Worm (Caenorhabditis elegans): ENCODE measurements around the gene rpl-15.
A peak's percentile ranks its signal among the peaks of the same experiment; 100 is the strongest.

rpl-15 gene

ce11 chrIV:658497-659177, 4.3 kb upstream of the rpl-15 start:
- TF ChIP-seq rnt-1 (tag; optimal IDR thresholded peaks at IDR 0.05) = no peak
- no peak for TF ChIP-seq pat-9 (tag; optimal IDR thresholded peaks at IDR 0.05)
- TF ChIP-seq hlh-8 (tag; optimal IDR thresholded peaks at IDR 0.05) = no peak
- TF ChIP-seq unc-55 (GFP tag; optimal IDR thresholded peaks at IDR 0.05) = no peak

ce11 chrIV:657932-658331, 3.6 kb upstream of the rpl-15 start:
- TF ChIP-seq nfya-1 (tag; optimal IDR thresholded peaks at IDR 0.05) = peak; percentile 25
- peak; percentile 20 for TF ChIP-seq hlh-30 (tag; optimal IDR thresholded peaks at IDR 0.05; ENCODE audit: insufficient read depth)
- no peak for TF ChIP-seq syd-9 (tag; optimal IDR thresholded peaks at IDR 0.05)
- no peak for TF ChIP-seq dve-1 (tag; optimal IDR thresholded peaks at IDR 0.05)
- TF ChIP-seq Y22D7AL.16 (tag; optimal IDR thresholded peaks at IDR 0.05) = peak; percentile 15
- no peak for TF ChIP-seq tbx-7 (tag; optimal IDR thresholded peaks at IDR 0.05)
- TF ChIP-seq F13H6.1 (tag; optimal IDR thresholded peaks at IDR 0.05) = no peak
- TF ChIP-seq pha-4 (tag; optimal IDR thresholded peaks at IDR 0.05) = no peak
- TF ChIP-seq ceh-31 (tag; optimal IDR thresholded peaks at IDR 0.05) = no peak
- TF ChIP-seq ceh-9 (tag; optimal IDR thresholded peaks at IDR 0.05) = no peak
- TF ChIP-seq elt-2 (tag; optimal IDR thresholded peaks at IDR 0.05) = no peak
- TF ChIP-seq ceh-34 (tag; optimal IDR thresholded peaks at IDR 0.05) = peak; percentile 63
- no peak for TF ChIP-seq pat-9 (tag; optimal IDR thresholded peaks at IDR 0.05)
- TF ChIP-seq ceh-6 (GFP tag; optimal IDR thresholded peaks at IDR 0.05) = no peak
- TF ChIP-seq fax-1 (tag; optimal IDR thresholded peaks at IDR 0.05) = no peak
- TF ChIP-seq C38D4.7 (GFP tag; optimal IDR thresholded peaks at IDR 0.05) = no peak
- no peak for TF ChIP-seq ets-4 (tag; optimal IDR thresholded peaks at IDR 0.05)
- no peak for TF ChIP-seq fkh-10 (GFP tag; optimal IDR thresholded peaks at IDR 0.05)
- no peak for TF ChIP-seq unc-86 (tag; optimal IDR thresholded peaks at IDR 0.05)
- TF ChIP-seq ceh-22 (tag; optimal IDR thresholded peaks at IDR 0.05) = no peak
- no peak for TF ChIP-seq ceh-24 (tag; optimal IDR thresholded peaks at IDR 0.05)
- TF ChIP-seq ceh-18 (tag; optimal IDR thresholded peaks at IDR 0.05) = no peak
- TF ChIP-seq hlh-8 (tag; optimal IDR thresholded peaks at IDR 0.05) = no peak
- no peak for TF ChIP-seq K02D7.2 (tag; optimal IDR thresholded peaks at IDR 0.05)

ce11 chrIV:657046-657445, 2.7 kb upstream of the rpl-15 start:
- TF ChIP-seq syd-9 (tag; optimal IDR thresholded peaks at IDR 0.05) (no peak), che-1 (tag; optimal IDR thresholded peaks at IDR 0.05) (no peak), ceh-9 (tag; optimal IDR thresholded peaks at IDR 0.05) (no peak), ref-2 (tag; optimal IDR thresholded peaks at IDR 0.05) (no peak)

ce11 chrIV:653138-653848, 1.1 kb downstream of the rpl-15 start, which contains the start of gene K11H12.1:
TSS of gene K11H12.1 (minus strand) at chrIV:653421.
- TF ChIP-seq dmd-4 (tag; optimal IDR thresholded peaks at IDR 0.05; ENCODE audit: borderline replicate concordance) (no peak), ceh-24 (tag; optimal IDR thresholded peaks at IDR 0.05) (no peak), rnt-1 (tag; optimal IDR thresholded peaks at IDR 0.05) (no peak), sdc-2 (tag; optimal IDR thresholded peaks at IDR 0.05) (no peak)

ce11 chrIV:649365-649764, 5.0 kb downstream of the rpl-15 start, which contains the start of gene K11H12.9:
TSS of gene K11H12.9 (plus strand) at chrIV:649665.
- TF ChIP-seq K09A11.1 (tag; optimal IDR thresholded peaks at IDR 0.05; ENCODE audit: insufficient read depth) (no peak), mec-3 (tag; optimal IDR thresholded peaks at IDR 0.05; ENCODE audit: borderline replicate concordance) (no peak), nhr-11 (tag; optimal IDR thresholded peaks at IDR 0.05) (no peak), dmd-4 (tag; optimal IDR thresholded peaks at IDR 0.05; ENCODE audit: borderline replicate concordance) (no peak), ceh-9 (tag; optimal IDR thresholded peaks at IDR 0.05) (no peak), eyg-1 (tag; optimal IDR thresholded peaks at IDR 0.05) (no peak), gmeb-2 (tag; optimal IDR thresholded peaks at IDR 0.05) (no peak), fax-1 (tag; optimal IDR thresholded peaks at IDR 0.05) (no peak), unc-86 (tag; optimal IDR thresholded peaks at IDR 0.05) (no peak)
